Worm (Caenorhabditis elegans): ENCODE measurements around the gene ctl-1.
"Not testable (repeated sequence)": the region's sequence is repeated elsewhere in the genome, so short reads cannot be mapped to it uniquely, and the experiment has no call there.

Gene ctl-1

DNA sequence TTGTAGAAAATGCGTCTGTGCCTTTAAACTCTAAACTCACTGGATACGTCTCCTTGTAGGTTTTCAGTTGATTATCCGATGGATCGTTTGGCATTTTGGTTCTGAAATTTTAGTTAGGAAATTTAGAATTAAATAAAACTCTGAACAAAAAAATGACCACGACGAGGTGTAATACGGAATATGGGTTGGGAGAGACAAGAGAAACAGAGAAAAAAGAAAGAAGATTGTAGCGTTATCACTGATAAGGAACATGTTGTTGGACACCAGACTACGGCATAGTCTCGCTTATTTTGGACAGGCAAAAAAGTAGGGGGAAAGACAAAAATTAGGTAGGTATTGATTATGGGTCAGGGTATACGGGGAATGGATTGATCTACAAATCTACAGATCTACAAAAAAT is at the start of gene ctl-1:
TSS of gene ctl-1 (minus strand) at position 101 of the 400 bp plus-strand sequence.
- not testable (repeated sequence) for TF ChIP-seq unc-62 (GFP tag; optimal IDR thresholded peaks at IDR 0.05)

DNA sequence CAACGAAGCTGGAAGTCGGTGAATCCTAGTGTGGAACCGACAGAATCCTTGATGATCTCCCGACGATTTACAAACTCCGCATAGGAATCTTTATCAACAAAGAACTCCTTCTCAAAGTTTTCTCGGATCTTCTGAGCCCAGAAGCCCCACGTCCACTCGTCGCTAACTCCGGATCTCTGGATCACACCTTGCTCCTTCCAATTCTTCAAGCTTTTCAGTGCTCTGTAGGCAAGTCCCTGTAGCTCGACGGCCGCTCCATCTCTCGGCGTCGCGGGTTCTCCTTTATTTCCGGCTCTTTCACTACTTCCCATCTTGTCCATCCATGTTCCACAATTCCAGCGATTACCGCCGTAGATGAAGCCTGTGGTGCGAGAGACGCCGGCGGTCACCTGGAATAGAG is 45.3 kb upstream of the ctl-1 start:
- TF ChIP-seq unc-62 (GFP tag; optimal IDR thresholded peaks at IDR 0.05), result no peak

DNA sequence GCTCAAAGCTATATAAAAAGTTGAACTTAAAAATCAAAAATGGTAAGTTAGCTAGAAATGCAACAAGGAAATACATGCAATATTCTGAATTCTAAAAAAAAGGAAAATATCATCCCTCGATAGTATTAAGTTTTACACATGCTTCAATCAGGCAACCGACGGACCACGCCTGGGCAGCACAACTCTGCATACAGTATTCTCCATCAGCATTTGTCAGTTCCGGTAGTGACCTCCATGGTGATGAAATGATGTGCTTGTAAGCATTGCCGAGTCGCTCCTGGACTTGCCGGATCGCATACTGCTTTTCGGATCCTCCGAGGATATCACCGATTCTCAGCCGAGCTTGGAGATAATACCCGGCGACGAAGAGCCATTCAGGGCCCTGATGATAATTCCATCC is 44.7 kb upstream of the ctl-1 start:
- TF ChIP-seq unc-62 (GFP tag; optimal IDR thresholded peaks at IDR 0.05), result no peak

DNA sequence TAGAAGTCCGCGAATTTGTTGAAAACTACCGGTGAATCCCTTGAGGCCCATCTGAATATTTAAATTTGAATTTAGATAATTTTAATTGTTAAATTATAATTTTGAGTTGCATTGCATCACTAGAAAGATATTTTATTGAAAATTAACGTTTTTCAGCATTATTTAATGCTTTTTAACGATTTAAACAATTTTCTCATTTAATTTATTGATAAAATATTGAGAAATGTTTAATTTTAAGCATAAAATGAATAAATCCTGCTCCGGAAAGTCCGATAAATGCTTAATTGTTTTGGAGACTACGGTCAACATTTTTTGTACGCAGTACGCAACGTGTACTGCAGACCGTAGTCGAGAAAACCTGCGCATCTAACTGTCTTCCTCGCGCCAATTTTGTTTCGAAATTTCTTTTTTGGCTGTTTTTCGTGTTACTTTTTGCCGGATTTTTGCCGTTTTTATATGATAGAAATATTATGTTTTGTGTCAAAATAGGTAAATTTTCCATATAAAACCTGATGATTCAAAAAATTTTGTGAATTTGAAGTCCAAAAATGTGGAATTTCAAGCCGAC is 43.4 kb upstream of the ctl-1 start, which contains the start of the genes Y54G11A.17, lin-7 and elof-1:
TSS of gene Y54G11A.17 (minus strand) at position 51 of the 568 bp plus-strand sequence.
TSS of gene lin-7 (minus strand) at position 51 of the 568 bp plus-strand sequence.
TSS of gene elof-1 (plus strand) at position 383 of the 568 bp plus-strand sequence.
- TF ChIP-seq unc-62 (GFP tag; optimal IDR thresholded peaks at IDR 0.05), result no peak

DNA sequence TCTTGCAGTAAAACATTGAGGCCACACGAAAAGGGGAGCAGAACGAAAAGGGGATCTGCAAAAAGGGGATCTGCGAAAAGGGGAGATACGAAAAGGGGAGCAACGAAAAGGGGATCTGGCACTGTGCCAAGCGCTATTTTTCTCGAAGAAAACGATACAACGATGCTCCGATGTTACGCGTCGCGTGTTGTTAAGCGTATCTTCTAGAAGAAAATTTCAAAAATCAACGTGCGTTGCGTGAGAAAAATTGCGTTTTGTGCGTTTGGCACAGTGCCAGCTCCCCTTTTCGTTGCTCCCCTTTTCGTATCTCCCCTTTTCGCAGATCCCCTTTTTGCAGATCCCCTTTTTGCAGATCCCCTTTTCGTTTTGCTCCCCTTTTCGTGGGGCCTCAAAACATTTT is 40.2 kb upstream of the ctl-1 start, which contains the start of gene Y54G11A.9:
TSS of gene Y54G11A.9 (minus strand) at position 196 of the 400 bp plus-strand sequence.
- TF ChIP-seq unc-62 (GFP tag; optimal IDR thresholded peaks at IDR 0.05), result not testable (repeated sequence)

DNA sequence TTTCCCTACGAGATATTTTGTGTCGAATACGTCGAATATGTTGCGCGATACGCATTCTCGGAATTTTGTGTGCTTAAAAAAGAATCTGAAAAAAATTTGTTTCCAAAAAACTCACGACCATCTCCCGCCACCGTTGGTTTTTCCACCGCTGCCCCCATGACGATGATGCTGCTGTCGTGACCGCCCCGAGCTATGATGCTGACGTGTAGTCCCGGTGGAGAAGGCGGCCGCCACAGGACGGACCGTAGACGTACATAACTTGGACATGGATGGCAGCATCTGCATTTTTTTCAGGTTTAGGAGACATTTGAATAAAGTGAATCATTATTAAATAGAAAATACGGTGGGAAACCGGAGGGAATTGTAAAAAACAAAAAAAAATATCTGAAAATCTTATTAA is 38.1 kb upstream of the ctl-1 start, which contains the start of gene ddl-3:
TSS of gene ddl-3 (minus strand) at position 289 of the 400 bp plus-strand sequence.
- not testable (repeated sequence) for TF ChIP-seq unc-62 (GFP tag; optimal IDR thresholded peaks at IDR 0.05)

ce11 chrII:14321225-14321624 is 15.2 kb upstream of the ctl-1 start:
- no peak for TF ChIP-seq unc-62 (GFP tag; optimal IDR thresholded peaks at IDR 0.05)

DNA sequence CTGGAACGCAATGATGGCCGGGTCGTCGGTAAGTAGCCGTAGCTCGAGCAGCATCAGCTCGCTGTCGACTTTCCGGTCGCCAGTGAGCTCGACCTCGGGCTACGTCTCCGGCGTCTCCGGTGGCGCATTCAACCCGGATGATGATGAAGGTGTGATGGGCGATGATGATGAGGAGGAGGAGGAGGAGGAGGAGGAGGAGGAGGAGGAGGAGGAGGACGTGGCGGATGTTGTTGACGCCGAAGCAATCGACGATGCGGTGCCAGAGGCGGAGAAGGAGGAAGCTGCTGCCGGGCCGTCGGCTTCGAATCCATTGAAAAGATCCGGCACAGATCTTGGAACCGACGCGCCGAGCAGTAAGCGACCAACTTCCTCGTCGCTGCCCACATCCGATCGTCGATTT is 13.2 kb upstream of the ctl-1 start:
- no peak for TF ChIP-seq unc-62 (GFP tag; optimal IDR thresholded peaks at IDR 0.05)

DNA sequence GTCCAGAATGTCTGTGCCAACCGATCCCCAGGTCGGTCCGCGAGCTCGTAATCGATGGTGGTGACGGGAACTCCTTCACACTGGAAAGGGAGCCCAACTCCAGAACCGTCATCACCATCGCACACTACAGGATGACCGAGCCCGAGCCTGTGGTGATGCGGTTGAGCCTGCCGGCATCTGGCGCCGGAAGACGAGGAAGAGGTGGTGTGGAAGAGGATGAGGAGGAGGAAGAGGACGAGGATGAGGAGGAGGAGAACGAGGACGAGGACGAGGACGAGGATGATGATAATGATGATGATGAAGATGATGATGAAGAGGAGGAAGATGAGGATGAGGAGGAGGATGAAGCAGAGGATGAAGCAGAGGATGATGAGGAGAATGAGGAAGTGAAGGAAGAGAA is 12.0 kb upstream of the ctl-1 start, which contains the start of gene Y54G11A.14:
TSS of gene Y54G11A.14 (plus strand) at position 132 of the 400 bp plus-strand sequence.
- no peak for TF ChIP-seq unc-62 (GFP tag; optimal IDR thresholded peaks at IDR 0.05)

ce11 chrII:14312182-14312581 is 6.1 kb upstream of the ctl-1 start:
- no peak for TF ChIP-seq unc-62 (GFP tag; optimal IDR thresholded peaks at IDR 0.05)

DNA sequence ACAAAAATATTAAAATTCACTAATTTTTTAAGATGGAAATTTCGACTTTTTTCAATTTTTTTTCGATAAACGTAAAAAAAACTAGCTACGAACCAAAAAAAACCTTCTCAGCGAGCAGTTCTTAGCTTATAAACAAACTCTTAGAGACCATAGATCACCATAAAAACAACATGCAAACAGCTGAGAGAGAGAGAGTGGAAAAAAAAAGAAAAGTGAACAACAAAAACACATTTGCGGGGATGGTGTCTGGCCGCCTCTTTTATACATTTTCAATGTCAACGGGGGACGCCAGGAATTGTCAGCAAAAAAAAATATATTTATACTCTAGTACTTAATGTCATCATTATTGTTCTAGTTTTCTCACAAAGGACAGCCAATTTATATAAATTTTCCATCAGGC is 5.5 kb upstream of the ctl-1 start:
- no peak for TF ChIP-seq unc-62 (GFP tag; optimal IDR thresholded peaks at IDR 0.05)

ce11 chrII:14310729-14311388 is 4.8 kb upstream of the ctl-1 start, which contains the start of gene ctl-3:
ctl-3 (minus strand) TSS chrII:14310779.
- TF ChIP-seq unc-62 (GFP tag; optimal IDR thresholded peaks at IDR 0.05), result no peak

- not testable (repeated sequence) for TF ChIP-seq unc-62 (GFP tag; optimal IDR thresholded peaks at IDR 0.05)
These were observed 4.1 kb downstream of the ctl-1 start, which contains the start of gene ctl-2 for ce11 chrII:14301927-14302326. ctl-2 (minus strand) TSS chrII:14302027.

DNA sequence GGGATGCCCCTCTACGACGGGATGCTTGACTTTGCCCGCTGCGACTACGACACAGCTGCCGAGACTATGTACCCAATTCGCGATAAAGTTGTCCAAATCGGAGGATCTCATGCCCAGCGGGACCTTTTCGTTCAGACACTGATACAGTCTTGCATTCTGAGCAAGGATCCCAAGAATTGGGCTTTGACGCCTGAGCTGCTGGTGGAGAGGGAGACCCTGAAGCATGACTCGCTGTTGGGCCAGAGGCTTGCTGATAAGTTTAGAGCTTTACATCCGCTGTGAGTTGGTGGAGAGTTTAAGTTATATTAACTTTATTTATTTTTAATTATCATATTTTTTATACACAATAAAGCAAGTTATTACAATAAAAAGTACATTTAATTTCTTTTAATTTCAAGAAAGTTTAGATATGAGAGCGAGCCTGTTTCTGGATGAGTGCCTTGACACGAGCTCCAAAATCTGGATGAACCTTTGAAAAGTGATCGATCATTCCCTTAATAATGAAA is 6.8 kb downstream of the ctl-1 start:
- no peak for TF ChIP-seq unc-62 (GFP tag; optimal IDR thresholded peaks at IDR 0.05)

DNA sequence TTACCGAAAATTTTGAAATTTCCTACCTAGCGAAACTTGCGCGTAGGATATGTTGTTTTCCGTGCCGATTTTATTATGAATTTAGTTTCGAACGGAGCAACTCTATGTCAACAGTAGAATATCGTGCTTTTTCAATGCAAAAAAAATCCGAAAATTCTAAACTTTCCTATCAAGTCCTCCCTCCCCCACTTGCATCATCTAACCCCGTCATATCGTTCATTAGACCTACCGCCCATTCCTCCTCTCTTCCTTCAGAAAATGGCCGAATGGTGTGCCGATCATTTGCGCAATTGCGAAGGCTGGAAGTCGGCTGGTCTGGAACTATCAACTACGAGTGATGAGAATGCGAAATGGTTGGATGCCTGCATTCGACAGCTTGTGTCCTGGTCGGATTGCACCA is 9.0 kb downstream of the ctl-1 start, which contains the start of gene Y54G11A.7:
TSS of gene Y54G11A.7 (plus strand) at position 256 of the 400 bp plus-strand sequence.
- not testable (repeated sequence) for TF ChIP-seq unc-62 (GFP tag; optimal IDR thresholded peaks at IDR 0.05)

DNA sequence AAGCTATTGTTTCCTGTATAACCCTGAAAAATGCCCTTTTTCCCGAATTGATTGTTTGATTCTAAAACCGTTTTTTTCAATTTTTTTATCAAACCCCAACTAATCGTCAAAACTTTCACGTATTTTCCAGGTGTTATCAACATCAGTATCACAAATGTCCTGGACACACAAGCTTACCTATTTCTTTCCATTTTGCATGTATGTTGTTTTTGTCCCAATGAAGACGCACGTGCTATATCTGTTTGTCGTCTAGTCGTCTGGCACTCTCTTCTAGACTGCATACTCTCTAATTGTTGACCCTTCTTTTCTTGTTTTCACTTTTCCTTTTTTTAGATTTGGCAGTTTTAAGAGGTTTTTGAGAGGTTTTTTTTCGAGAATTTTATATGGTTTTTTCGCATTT is 9.7 kb downstream of the ctl-1 start:
- TF ChIP-seq unc-62 (GFP tag; optimal IDR thresholded peaks at IDR 0.05), result no peak

Data from whole organism, dauer.